Worm (Caenorhabditis elegans): ENCODE measurements around the gene F21C10.6.

ce11 chrV:9096674-9097073 is 27.6 kb upstream of the F21C10.6 start:
- TF ChIP-seq rcor-1 (GFP tag; IDR thresholded peaks at IDR 0.05) (no peak), hmg-1.2 (GFP tag; IDR thresholded peaks at IDR 0.05) (no peak), aptf-3 (GFP tag; IDR thresholded peaks at IDR 0.05) (no peak), snpc-4 (GFP tag; optimal IDR thresholded peaks at IDR 0.05) (no peak), snpc-4 (tag; optimal IDR thresholded peaks at IDR 0.05) (no peak), hsf-1 (GFP tag; IDR thresholded peaks at IDR 0.05) (no peak), Y53F4B.3 (GFP tag; IDR thresholded peaks at IDR 0.05) (no peak)
